Fruit fly (Drosophila melanogaster): ENCODE data around the gene mRpL47.
A peak's percentile ranks its signal among the peaks of the same experiment; 100 is the strongest.

mRpL47 gene

dm6 chr3R:9555334-9555974 is 39.7 kb upstream of the mRpL47 start, which contains the start of the genes CG9386 and BckdhA (continued):
- TF ChIP-seq fd3F (GFP tag; optimal IDR thresholded peaks at IDR 0.05) (peak; percentile 7), exex (tag; optimal IDR thresholded peaks at IDR 0.05) (no peak), CG16813 (GFP tag; IDR thresholded peaks at IDR 0.05; ENCODE audit: partially characterized antibody) (peak; percentile 70), Med (GFP tag) (peak; percentile 92), CG11456 (GFP tag; IDR thresholded peaks at IDR 0.05) (peak; percentile 57; the same call in 2 of the 3 replicates), CG11247 (GFP tag; IDR thresholded peaks at IDR 0.05) (peak; percentile 66), B-H1 (GFP tag; IDR thresholded peaks at IDR 0.05) (no peak), CG9215 (GFP tag; IDR thresholded peaks at IDR 0.05) (peak; percentile 49), CG16863 (GFP tag; optimal IDR thresholded peaks at IDR 0.05) (peak; percentile 5), Ets97D (GFP tag; optimal IDR thresholded peaks at IDR 0.05) (peak; percentile 35), tna (GFP tag; IDR thresholded peaks at IDR 0.05; ENCODE audit: partially characterized antibody) (no peak), CG3407 (GFP tag; optimal IDR thresholded peaks at IDR 0.05) (peak; percentile 13), fd102C (GFP tag; optimal IDR thresholded peaks at IDR 0.05) (no peak), pzg (GFP tag; optimal IDR thresholded peaks at IDR 0.05) (peak; percentile 55), Scr (GFP tag; IDR thresholded peaks at IDR 0.05; ENCODE audit: partially characterized antibody) (peak; percentile 81), CG7372 (GFP tag; IDR thresholded peaks at IDR 0.05) (peak; percentile 98), Dek (tag; optimal IDR thresholded peaks at IDR 0.05) (peak; percentile 62), HLH3B (GFP tag; IDR thresholded peaks at IDR 0.05) (no peak), CG1602 (GFP tag; optimal IDR thresholded peaks at IDR 0.05) (peak; percentile 30), CG9932 (GFP tag; IDR thresholded peaks at IDR 0.05) (peak; percentile 80), CG13123 (GFP tag; optimal IDR thresholded peaks at IDR 0.05) (peak; percentile 20), CG32767 (GFP tag; IDR thresholded peaks at IDR 0.05) (0 out of 2 replicates have a peak, but pooled peaks have one; percentile 38), ken (GFP tag; IDR thresholded peaks at IDR 0.05) (no peak), row (GFP tag; IDR thresholded peaks at IDR 0.05) (peak; percentile 80), CG18764 (GFP tag; optimal IDR thresholded peaks at IDR 0.05) (peak; percentile 16), Oli (tag; optimal IDR thresholded peaks at IDR 0.05) (peak; percentile 21), CG3281 (GFP tag; optimal IDR thresholded peaks at IDR 0.05) (peak; percentile 44), CG11560 (tag; IDR thresholded peaks at IDR 0.05) (no peak), Dad (GFP tag; optimal IDR thresholded peaks at IDR 0.05) (peak; percentile 20), CG17186 (GFP tag; optimal IDR thresholded peaks at IDR 0.05) (peak; percentile 52), Nf-YC (tag; optimal IDR thresholded peaks at IDR 0.05) (peak; percentile 62), CG10979 (tag; optimal IDR thresholded peaks at IDR 0.05) (peak; percentile 76), dmrt99B (tag; optimal IDR thresholded peaks at IDR 0.05) (no peak), CG30403 (GFP tag; optimal IDR thresholded peaks at IDR 0.05) (peak; percentile 75), CG6791 (GFP tag; IDR thresholded peaks at IDR 0.05; ENCODE audit: partially characterized antibody) (peak; percentile 12; the same call in 1 of the 3 replicates), CG18476 (GFP tag; optimal IDR thresholded peaks at IDR 0.05) (peak; percentile 34), CG13775 (GFP tag; optimal IDR thresholded peaks at IDR 0.05) (peak; percentile 55), Fer1 (GFP tag; optimal IDR thresholded peaks at IDR 0.05) (peak; percentile 42), gt (GFP tag; IDR thresholded peaks at IDR 0.05) (no peak), unpg (GFP tag; optimal IDR thresholded peaks at IDR 0.05) (peak; percentile 16), lola (GFP tag; optimal IDR thresholded peaks at IDR 0.05) (peak in 1 of 3 experiments; percentile 48), knrl (GFP tag; IDR thresholded peaks at IDR 0.05; ENCODE audit: partially characterized antibody) (peak; percentile 69), vnd (GFP tag; IDR thresholded peaks at IDR 0.05; ENCODE audit: partially characterized antibody) (peak; percentile 64), CG4424 (GFP tag; optimal IDR thresholded peaks at IDR 0.05) (peak; percentile 47), CG30431 (GFP tag; optimal IDR thresholded peaks at IDR 0.05) (no peak), CG2116 (GFP tag; optimal IDR thresholded peaks at IDR 0.05) (peak; percentile 81), CG10431 (GFP tag; optimal IDR thresholded peaks at IDR 0.05) (no peak), trem (tag; optimal IDR thresholded peaks at IDR 0.05) (peak; percentile 52), Atf-2 (GFP tag; optimal IDR thresholded peaks at IDR 0.05) (peak; percentile 13)
